Fruit fly (Drosophila melanogaster): Measurements from ENCODE around the gene Edem2.

The Edem2 gene

dm6 chr2L:13164994-13165801 lies 26.8 kb upstream of the Edem2 start, which contains the start of gene Sirt1 (continued):
- TF ChIP-seq eyg (GFP tag; optimal IDR thresholded peaks at IDR 0.05) (peak; percentile 4), trem (tag; optimal IDR thresholded peaks at IDR 0.05) (peak; percentile 61), klu (GFP tag; IDR thresholded peaks at IDR 0.05) (peak; percentile 84; the same call in 1 of the 2 replicates), CG10979 (tag; optimal IDR thresholded peaks at IDR 0.05) (peak; percentile 87), Six4 (GFP tag; optimal IDR thresholded peaks at IDR 0.05) (peak; percentile 83), CG18011 (GFP tag; optimal IDR thresholded peaks at IDR 0.05) (peak; percentile 47), CG3407 (GFP tag; optimal IDR thresholded peaks at IDR 0.05) (peak; percentile 72), CG17568 (GFP tag; optimal IDR thresholded peaks at IDR 0.05) (peak; percentile 35), Lim3 (GFP tag; IDR thresholded peaks at IDR 0.05) (no peak), E2f1 (GFP tag; IDR thresholded peaks at IDR 0.05) (peak; percentile 79), Sin3A (optimal IDR thresholded peaks at IDR 0.05) (no peak), vnd (GFP tag; IDR thresholded peaks at IDR 0.05; ENCODE audit: partially characterized antibody) (no peak), ro (GFP tag; IDR thresholded peaks at IDR 0.05) (peak; percentile 66; the same call in 1 of the 2 replicates), sisA (GFP tag; IDR thresholded peaks at IDR 0.05) (peak; percentile 78), gro (GFP tag; optimal IDR thresholded peaks at IDR 0.05) (peak; percentile 48), unpg (GFP tag; optimal IDR thresholded peaks at IDR 0.05) (peak; percentile 82), CG7928 (GFP tag; optimal IDR thresholded peaks at IDR 0.05) (peak; percentile 51), crc (GFP tag; optimal IDR thresholded peaks at IDR 0.05) (no peak), CG31388 (GFP tag; optimal IDR thresholded peaks at IDR 0.05) (peak; percentile 35)

dm6 chr2L:13165802-13166347 lies 26.1 kb upstream of the Edem2 start, which contains the start of gene DnaJ-H:
TSS of gene DnaJ-H (minus strand) at chr2L:13166072.
- TF ChIP-seq unc-4 (GFP tag; IDR thresholded peaks at IDR 0.05; ENCODE audit: partially characterized antibody) (0 out of 2 replicates have a peak, but pooled peaks have one; percentile 32), chif (GFP tag; optimal IDR thresholded peaks at IDR 0.05) (no peak), CG6689 (GFP tag; IDR thresholded peaks at IDR 0.05) (no peak), ERR (GFP tag; optimal IDR thresholded peaks at IDR 0.05) (no peak), Scr (GFP tag; IDR thresholded peaks at IDR 0.05; ENCODE audit: partially characterized antibody) (0 out of 2 replicates have a peak, but pooled peaks have one; percentile 29), CG11723 (GFP tag; optimal IDR thresholded peaks at IDR 0.05) (no peak), nom (GFP tag; optimal IDR thresholded peaks at IDR 0.05) (peak; percentile 28), CG3726 (GFP tag; IDR thresholded peaks at IDR 0.05) (no peak), Lim3 (GFP tag; IDR thresholded peaks at IDR 0.05) (no peak), Stat92E (GFP tag; optimal IDR thresholded peaks at IDR 0.05) (no peak), eve (GFP tag; optimal IDR thresholded peaks at IDR 0.05) (no peak), Awh (GFP tag; IDR thresholded peaks at IDR 0.05) (no peak), CG2875 (GFP tag; optimal IDR thresholded peaks at IDR 0.05) (no peak), CG1792 (GFP tag; optimal IDR thresholded peaks at IDR 0.05) (no peak), CG7987 (GFP tag; optimal IDR thresholded peaks at IDR 0.05) (no peak), Sin3A (optimal IDR thresholded peaks at IDR 0.05) (peak; percentile 37), CG7963 (GFP tag; IDR thresholded peaks at IDR 0.05; ENCODE audit: partially characterized antibody) (no peak), CG17568 (GFP tag; optimal IDR thresholded peaks at IDR 0.05) (no peak), kay (GFP tag; optimal IDR thresholded peaks at IDR 0.05) (no peak), CG2120 (GFP tag; optimal IDR thresholded peaks at IDR 0.05) (no peak), CG4424 (GFP tag; optimal IDR thresholded peaks at IDR 0.05) (no peak), bbx (GFP tag; IDR thresholded peaks at IDR 0.05; ENCODE audit: partially characterized antibody) (peak; percentile 1; the same call in 1 of the 2 replicates), fd102C (GFP tag; optimal IDR thresholded peaks at IDR 0.05) (no peak), Usf (GFP tag; optimal IDR thresholded peaks at IDR 0.05) (no peak), CG4854 (GFP tag; optimal IDR thresholded peaks at IDR 0.05) (no peak), Xbp1 (GFP tag; optimal IDR thresholded peaks at IDR 0.05) (no peak), fd96Cb (tag; optimal IDR thresholded peaks at IDR 0.05) (no peak), chinmo (GFP tag; IDR thresholded peaks at IDR 0.05; ENCODE audit: partially characterized antibody) (peak; percentile 51; the same call in 1 of the 4 replicates), CG7357 (GFP tag; IDR thresholded peaks at IDR 0.05) (no peak), CG12104 (GFP tag; optimal IDR thresholded peaks at IDR 0.05) (no peak), wek (GFP tag; optimal IDR thresholded peaks at IDR 0.05) (no peak)
